Fruit fly (Drosophila melanogaster) whole organism, embryonic: Measurements from ENCODE around the gene CG18661.

Experiments used
- Awh ChIP-seq: fragments of 200-800 bp; sonication (Bioruptor generic); IDR thresholded peaks from 2 replicates; pipeline ENCODE4, ENCODE4 v1.3.6; 2022; ENCODE audit warnings: missing biosample characterization, missing genetic modification characterization
- Bgb ChIP-seq: fragments of 200-800 bp; sonication (Bioruptor generic); IDR thresholded peaks from 2 replicates; pipeline ENCODE4 v1.3.6; 2022; ENCODE audit warnings: missing biosample characterization, missing genetic modification characterization; ENCODE audit not compliant: partially characterized antibody
- CG10366 ChIP-seq: fragments of 200-800 bp; sonication (Bioruptor generic); IDR thresholded peaks from 2 replicates; pipeline ENCODE4 v1.3.6; 2022; ENCODE audit warnings: missing biosample characterization, missing genetic modification characterization
- CG10565 ChIP-seq: fragments of 200-800 bp; sonication (Bioruptor generic); optimal IDR thresholded peaks from 3 replicates; lab custom pipeline; 2016; ENCODE audit warnings: missing biosample characterization, mild to moderate bottlenecking, missing genetic modification characterization
- CG11085 ChIP-seq: fragments of 200-800 bp; sonication (Bioruptor generic); IDR thresholded peaks from 2 replicates; pipeline ENCODE4 v1.3.6; 2022; ENCODE audit warnings: missing biosample characterization, missing genetic modification characterization
- CG11398 ChIP-seq: fragments of 200-800 bp; sonication (Bioruptor generic); optimal IDR thresholded peaks from 2 replicates; lab custom pipeline; 2016; ENCODE audit warnings: missing biosample characterization, missing genetic modification characterization
- CG12219 ChIP-seq: fragments of 200-800 bp; sonication (Bioruptor generic); optimal IDR thresholded peaks from 3 replicates; lab custom pipeline; 2018; ENCODE audit warnings: missing biosample characterization, mild to moderate bottlenecking, missing genetic modification characterization
- CG1603 ChIP-seq: fragments of 200-800 bp; sonication (Bioruptor generic); optimal IDR thresholded peaks from 2 replicates; lab custom pipeline; 2019; ENCODE audit warnings: missing biosample characterization, mild to moderate bottlenecking, missing genetic modification characterization, moderate library complexity
- CG17186 ChIP-seq: fragments of 200-800 bp; sonication (Bioruptor generic); optimal IDR thresholded peaks from 3 replicates; lab custom pipeline; 2017; ENCODE audit warnings: missing biosample characterization, missing genetic modification reagents, missing genetic modification characterization
- CG17612 ChIP-seq: fragments of 200-800 bp; sonication (Bioruptor generic); IDR thresholded peaks from 2 replicates; pipeline ENCODE4 v1.3.6; 2022; ENCODE audit warnings: missing biosample characterization, missing genetic modification characterization
- CG3065 ChIP-seq: fragments of 200-800 bp; sonication (Bioruptor generic); optimal IDR thresholded peaks from 2 replicates; lab custom pipeline; 2016; ENCODE audit warnings: missing biosample characterization, missing genetic modification characterization
- CG31224 ChIP-seq: fragments of 200-800 bp; sonication (Bioruptor generic); IDR thresholded peaks from 2 replicates; pipeline ENCODE4 v1.3.6; 2022; ENCODE audit warnings: missing biosample characterization, missing genetic modification characterization
- CG31441 ChIP-seq: fragments of 200-800 bp; sonication (Bioruptor generic); IDR thresholded peaks from 2 replicates; pipeline ENCODE4 v1.3.6; 2022; ENCODE audit warnings: missing biosample characterization, missing genetic modification characterization
- CG33213 ChIP-seq: fragments of 200-800 bp; sonication (Bioruptor generic); optimal IDR thresholded peaks from 3 replicates; lab custom pipeline; 2016; ENCODE audit warnings: missing biosample characterization, missing genetic modification characterization
- CG4360 ChIP-seq: fragments of 200-800 bp; sonication (Bioruptor generic); IDR thresholded peaks from 2 replicates; pipeline ENCODE4 v1.3.6; 2022; ENCODE audit warnings: missing biosample characterization, missing genetic modification characterization
- CG4707 ChIP-seq: fragments of 200-800 bp; sonication (Bioruptor generic); optimal IDR thresholded peaks from 2 replicates; lab custom pipeline; 2018; ENCODE audit warnings: missing biosample characterization, mild to moderate bottlenecking, missing genetic modification characterization, moderate library complexity
- CG4820 ChIP-seq: fragments of 200-800 bp; sonication (Bioruptor generic); optimal IDR thresholded peaks from 3 replicates; lab custom pipeline; 2016; ENCODE audit warnings: missing biosample characterization, missing genetic modification characterization
- CG5245 ChIP-seq: fragments of 200-800 bp; sonication (Bioruptor generic); optimal IDR thresholded peaks from 3 replicates; lab custom pipeline; 2016; ENCODE audit warnings: missing biosample characterization, missing genetic modification characterization
- CG5953 ChIP-seq: fragments of 200-800 bp; sonication (Bioruptor generic); IDR thresholded peaks from 2 replicates; pipeline ENCODE4 v1.3.6; 2022; ENCODE audit warnings: missing biosample characterization, missing genetic modification characterization
- CG7556 ChIP-seq: fragments of 200-800 bp; sonication (Bioruptor generic); optimal IDR thresholded peaks from 2 replicates; lab custom pipeline; 2017; ENCODE audit warnings: missing biosample characterization, mild to moderate bottlenecking, missing genetic modification characterization
- CG9876 ChIP-seq: fragments of 200-800 bp; sonication (Bioruptor generic); optimal IDR thresholded peaks from 2 replicates; lab custom pipeline; 2016; ENCODE audit warnings: missing biosample characterization, missing genetic modification characterization
- CkIIα-i1 ChIP-seq: fragments of 200-800 bp; sonication (Bioruptor generic); IDR thresholded peaks from 2 replicates; pipeline ENCODE4 v1.3.6; 2022; ENCODE audit warnings: missing biosample characterization, missing genetic modification characterization
- Dll ChIP-seq: fragments of 200-800 bp; sonication (Bioruptor generic); IDR thresholded peaks from 4 replicates; pipeline ENCODE4 v1.3.6; 2022; ENCODE audit warnings: missing biosample characterization, missing genetic modification characterization; ENCODE audit not compliant: partially characterized antibody
- Dref ChIP-seq: fragments of 200-800 bp; sonication (Bioruptor generic); IDR thresholded peaks from 2 replicates; pipeline ENCODE4 v1.3.6; 2022; ENCODE audit warnings: missing biosample characterization, missing genetic modification characterization
- ERR ChIP-seq: fragments of 200-800 bp; sonication (Bioruptor generic); optimal IDR thresholded peaks from 2 replicates; lab custom pipeline; 2016; ENCODE audit warnings: missing biosample characterization, missing genetic modification characterization
- Jarid2 ChIP-seq: fragments of 200-800 bp; sonication (Bioruptor generic); optimal IDR thresholded peaks from 3 replicates; lab custom pipeline; 2017; ENCODE audit warnings: mild to moderate bottlenecking, missing biosample characterization, missing genetic modification reagents, missing genetic modification characterization
- Kr ChIP-seq: fragments of 200-800 bp; sonication (Bioruptor generic); optimal IDR thresholded peaks from 2 replicates; lab custom pipeline; 2017; ENCODE audit warnings: missing biosample characterization, mild to moderate bottlenecking, missing genetic modification characterization
- MESR4 ChIP-seq: fragments of 200-800 bp; sonication (Bioruptor generic); optimal IDR thresholded peaks from 2 replicates; lab custom pipeline; 2018; ENCODE audit warnings: missing biosample characterization, mild to moderate bottlenecking, missing genetic modification characterization, moderate library complexity
- Med ChIP-seq: fragments of 200-800 bp; sonication (Bioruptor generic); peaks from one replicate; lab custom pipeline; 2016; ENCODE audit warnings: missing biosample characterization, missing genetic modification characterization, mild to moderate bottlenecking, inconsistent platforms, moderate library complexity
- NK7.1 ChIP-seq: fragments of 200-800 bp; sonication (Bioruptor generic); optimal IDR thresholded peaks from 3 replicates; lab custom pipeline; 2016; ENCODE audit warnings: missing biosample characterization, missing genetic modification characterization
- Optix ChIP-seq: fragments of 200-800 bp; sonication (Bioruptor generic); IDR thresholded peaks from 3 replicates; pipeline ENCODE4 v1.3.6; 2022; ENCODE audit warnings: missing biosample characterization, missing genetic modification characterization
- Poxn ChIP-seq: fragments of 200-800 bp; sonication (Bioruptor generic); IDR thresholded peaks from 2 replicates; pipeline ENCODE4 v1.3.6; 2022; ENCODE audit warnings: missing biosample characterization, missing genetic modification characterization
- Stat92E ChIP-seq, 3 experiments: fragments of >200 bp in 2 of 3; fragments of 200-800 bp in 1 of 3; sonication (Bioruptor generic) in 1 of 3; optimal IDR thresholded peaks; 2 replicates each; lab custom pipeline; 2017 to 2019; ENCODE audit warnings: missing biosample characterization in 3 of 3, missing genetic modification characterization in 3 of 3, mild to moderate bottlenecking in 1 of 3, moderate library complexity in 1 of 3
- YL-1 ChIP-seq: fragments of 200-800 bp; sonication (Bioruptor generic); optimal IDR thresholded peaks from 3 replicates; lab custom pipeline; 2017; ENCODE audit warnings: missing biosample characterization, mild to moderate bottlenecking, missing genetic modification characterization
- amos ChIP-seq: fragments of 200-800 bp; sonication (Bioruptor generic); IDR thresholded peaks from 2 replicates; pipeline ENCODE4 v1.3.6; 2022; ENCODE audit warnings: missing biosample characterization, missing genetic modification characterization; ENCODE audit not compliant: partially characterized antibody
- ase ChIP-seq: fragments of 200-800 bp; sonication (Bioruptor generic); IDR thresholded peaks from 3 replicates; pipeline ENCODE4 v1.3.6; 2022; ENCODE audit warnings: missing biosample characterization, missing genetic modification characterization
- dm ChIP-seq: fragments of 200-800 bp; sonication (Bioruptor generic); optimal IDR thresholded peaks from 3 replicates; lab custom pipeline; 2016; ENCODE audit warnings: missing biosample characterization, missing genetic modification characterization
- dysf ChIP-seq: fragments of 200-800 bp; sonication (Bioruptor generic); IDR thresholded peaks from 3 replicates; pipeline ENCODE4 v1.3.6; 2022; ENCODE audit warnings: missing biosample characterization, missing genetic modification characterization
- gro ChIP-seq: fragments of 200-800 bp; sonication (Bioruptor generic); optimal IDR thresholded peaks from 2 replicates; lab custom pipeline; 2016; ENCODE audit warnings: missing biosample characterization, missing genetic modification characterization
- her ChIP-seq: fragments of 200-800 bp; sonication (Bioruptor generic); optimal IDR thresholded peaks from 2 replicates; lab custom pipeline; 2016; ENCODE audit warnings: missing biosample characterization, missing genetic modification characterization
- jumu ChIP-seq: fragments of 200-800 bp; sonication (Bioruptor generic); optimal IDR thresholded peaks from 3 replicates; lab custom pipeline; 2016; ENCODE audit warnings: missing biosample characterization, missing genetic modification characterization
- pfk ChIP-seq: fragments of 200-800 bp; sonication (Bioruptor generic); optimal IDR thresholded peaks from 2 replicates; lab custom pipeline; 2018; ENCODE audit warnings: missing biosample characterization, mild to moderate bottlenecking, missing genetic modification characterization, moderate library complexity
- phol ChIP-seq: fragments of 200-800 bp; sonication (Bioruptor generic); optimal IDR thresholded peaks from 3 replicates; lab custom pipeline; 2018; ENCODE audit warnings: missing biosample characterization, mild to moderate bottlenecking, missing genetic modification characterization, moderate library complexity
- ranshi ChIP-seq: fragments of 200-800 bp; sonication (Bioruptor generic); IDR thresholded peaks from 2 replicates; pipeline ENCODE4 v1.3.6; 2022; ENCODE audit warnings: missing biosample characterization, missing genetic modification characterization
- sd ChIP-seq: fragments of 200-800 bp; sonication (Bioruptor generic); optimal IDR thresholded peaks from 3 replicates; lab custom pipeline; 2018; ENCODE audit warnings: missing biosample characterization, mild to moderate bottlenecking, missing genetic modification characterization, moderate library complexity
- sens ChIP-seq: fragments of 200-800 bp; sonication (Bioruptor generic); peaks from one replicate; lab custom pipeline; 2016; ENCODE audit warnings: missing biosample characterization, missing genetic modification characterization
- seq ChIP-seq: fragments of 200-800 bp; sonication (Bioruptor generic); IDR thresholded peaks from 2 replicates; pipeline ENCODE4 v1.3.6; 2022; ENCODE audit warnings: missing biosample characterization, missing genetic modification characterization
- sim ChIP-seq: fragments of 200-800 bp; sonication (Bioruptor generic); IDR thresholded peaks from 2 replicates; pipeline ENCODE4 v1.3.6; 2022; ENCODE audit warnings: missing biosample characterization, missing genetic modification characterization
- unc-4 ChIP-seq: fragments of 200-800 bp; sonication (Bioruptor generic); IDR thresholded peaks from 2 replicates; pipeline ENCODE4 v1.3.6; 2022; ENCODE audit warnings: missing biosample characterization, missing genetic modification characterization; ENCODE audit not compliant: partially characterized antibody
- wek ChIP-seq: fragments of 200-800 bp; sonication (Bioruptor generic); optimal IDR thresholded peaks from 3 replicates; lab custom pipeline; 2018; ENCODE audit warnings: missing biosample characterization, mild to moderate bottlenecking, missing genetic modification characterization, moderate library complexity
- wor ChIP-seq: fragments of 200-800 bp; sonication (Bioruptor generic); IDR thresholded peaks from 2 replicates; pipeline ENCODE4 v1.3.6; 2022; ENCODE audit warnings: missing biosample characterization, missing genetic modification characterization

Gene CG18661

DNA sequence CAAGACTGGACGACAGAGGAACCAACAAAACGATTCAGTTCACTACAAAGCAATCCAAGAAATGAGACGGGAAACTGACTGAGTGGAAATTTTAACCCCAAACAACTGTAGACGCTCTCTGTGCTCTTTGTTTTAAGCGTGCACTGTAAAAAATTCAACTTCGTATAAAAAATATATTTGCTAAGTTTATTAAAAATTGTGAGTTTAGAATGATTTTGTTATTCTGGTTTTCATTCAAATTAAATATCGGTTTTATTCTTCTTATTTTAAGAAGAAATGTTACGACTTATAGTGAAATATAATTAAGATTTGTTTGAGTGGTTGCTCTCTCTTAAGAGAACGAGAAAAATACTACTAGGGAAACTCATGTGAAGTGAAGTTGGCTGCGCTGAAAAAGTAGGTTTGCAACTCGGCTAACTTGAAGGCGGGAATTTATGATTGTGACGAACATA is 39.3 kb upstream of the CG18661 start (continued):
- no peak for TF ChIP-seq Dref
- peak; percentile 73 for TF ChIP-seq Poxn (GFP tag; lab: Robert Waterston, UW)
- TF ChIP-seq sens (GFP tag; lab: Kevin White, UChicago) = peak; percentile 100
- peak; percentile 76 for TF ChIP-seq sd (tag; lab: Kevin White, UChicago)
- peak; percentile 87 for TF ChIP-seq NK7.1 (GFP tag; lab: Kevin White, UChicago)
- TF ChIP-seq CG5245 (GFP tag; lab: Kevin White, UChicago) = peak; percentile 85
- peak; percentile 57 for TF ChIP-seq Kr (GFP tag; lab: Kevin White, UChicago)
- TF ChIP-seq wor (GFP tag; lab: Robert Waterston, UW) = peak; percentile 95
- peak; percentile 96 for TF ChIP-seq Med
- TF ChIP-seq CG4707 (GFP tag; lab: Kevin White, UChicago) = peak; percentile 85
- TF ChIP-seq ranshi (GFP tag; lab: Robert Waterston, UW) = peak; percentile 99
- 0 out of 4 replicates have a peak, but pooled peaks have one; percentile 19 for TF ChIP-seq Dll
- TF ChIP-seq sim (GFP tag; lab: Robert Waterston, UW) = peak; percentile 97
- peak; percentile 94 for TF ChIP-seq CG17612 (GFP tag; lab: Robert Waterston, UW)
- peak; percentile 42 for TF ChIP-seq MESR4 (GFP tag; lab: Kevin White, UChicago)
- TF ChIP-seq CG11398 (GFP tag; lab: Kevin White, UChicago) = peak; percentile 77
- peak; percentile 79 for TF ChIP-seq ERR (GFP tag; lab: Kevin White, UChicago)
- TF ChIP-seq phol (tag; lab: Kevin White, UChicago) = peak; percentile 93
- TF ChIP-seq CG10565 (GFP tag; lab: Kevin White, UChicago) = peak; percentile 34
- TF ChIP-seq jumu (GFP tag; lab: Kevin White, UChicago) = peak; percentile 96
- peak; percentile 98 for TF ChIP-seq CG10366 (GFP tag; lab: Robert Waterston, UW)
- peak; percentile 70 for TF ChIP-seq wek (GFP tag; lab: Kevin White, UChicago)
- TF ChIP-seq CG31441 (GFP tag; lab: Robert Waterston, UW) = peak; percentile 80
- TF ChIP-seq CG5953 = peak; percentile 97
- TF ChIP-seq CG4820 (GFP tag; lab: Kevin White, UChicago) = peak; percentile 88
- peak; percentile 32; the same call in 1 of the 2 replicates for TF ChIP-seq amos (GFP tag; lab: Robert Waterston, UW)
- TF ChIP-seq dm (GFP tag; lab: Kevin White, UChicago) = peak; percentile 88
- TF ChIP-seq CG7556 (GFP tag; lab: Kevin White, UChicago) = peak; percentile 96
- TF ChIP-seq her = peak; percentile 83
- TF ChIP-seq CG33213 (GFP tag; lab: Kevin White, UChicago) = peak; percentile 78
- peak; percentile 24; the same call in 1 of the 2 replicates for TF ChIP-seq Bgb
- peak; percentile 87 for TF ChIP-seq CG1603
- peak; percentile 91; the same call in 1 of the 2 replicates for TF ChIP-seq CkIIα-i1 (GFP tag; lab: Robert Waterston, UW)
- TF ChIP-seq CG9876 (GFP tag; lab: Kevin White, UChicago) = peak; percentile 80
- peak; percentile 68 for TF ChIP-seq gro (GFP tag; lab: Kevin White, UChicago)
- TF ChIP-seq YL-1 (GFP tag; lab: Kevin White, UChicago) = peak; percentile 58
- TF ChIP-seq Stat92E (GFP tag; optimal IDR thresholded peaks at IDR 0.05; lab: Kevin White, UChicago) = peak in 1 of 3 experiments; percentile 66
- peak; percentile 96 for TF ChIP-seq ase
- peak; percentile 63 for TF ChIP-seq Jarid2
- peak; percentile 91 for TF ChIP-seq CG31224 (GFP tag; lab: Robert Waterston, UW)
- TF ChIP-seq dysf (GFP tag; lab: Robert Waterston, UW) = peak; percentile 98
- TF ChIP-seq Awh (GFP tag; lab: Robert Waterston, UW) = peak; percentile 98
- peak; percentile 99 for TF ChIP-seq seq (GFP tag; lab: Robert Waterston, UW)
- peak; percentile 23 for TF ChIP-seq CG17186 (GFP tag; lab: Kevin White, UChicago)
- peak; percentile 93 for TF ChIP-seq CG12219 (GFP tag; lab: Kevin White, UChicago)
- peak; percentile 37 for TF ChIP-seq pfk (GFP tag; lab: Kevin White, UChicago)
- TF ChIP-seq CG4360 (GFP tag; lab: Robert Waterston, UW) = peak; percentile 84
- peak; percentile 69; the same call in 1 of the 3 replicates for TF ChIP-seq Optix (GFP tag; lab: Robert Waterston, UW)
- TF ChIP-seq unc-4 = no peak; the same call in 1 of the 2 replicates
- peak; percentile 93 for TF ChIP-seq CG11085 (GFP tag; lab: Robert Waterston, UW)
- TF ChIP-seq CG3065 (GFP tag; lab: Kevin White, UChicago) = peak; percentile 85
